Worm (Caenorhabditis elegans): Measurements from ENCODE around the gene srh-239.

Gene srh-239

ce11 chrV:15431322-15432052, 14.1 kb upstream of the srh-239 start:
- TF ChIP-seq aly-2 (tag; optimal IDR thresholded peaks at IDR 0.05), result no peak
- no peak for TF ChIP-seq daf-12 (tag; optimal IDR thresholded peaks at IDR 0.05)
- TF ChIP-seq mdl-1 (tag; optimal IDR thresholded peaks at IDR 0.05), result no peak
- TF ChIP-seq nhr-67 (tag; optimal IDR thresholded peaks at IDR 0.05), result no peak
- TF ChIP-seq lin-15B (tag; optimal IDR thresholded peaks at IDR 0.05), result no peak
- TF ChIP-seq nhr-25 (tag; optimal IDR thresholded peaks at IDR 0.05), result no peak
- TF ChIP-seq nhr-43 (tag; optimal IDR thresholded peaks at IDR 0.05; ENCODE audit: poor library complexity, severe bottlenecking), result no peak
- no peak for TF ChIP-seq ztf-4 (tag; optimal IDR thresholded peaks at IDR 0.05)
- no peak for TF ChIP-seq lin-39 (tag; optimal IDR thresholded peaks at IDR 0.05)
- TF ChIP-seq nhr-237 (tag; optimal IDR thresholded peaks at IDR 0.05), result no peak
- TF ChIP-seq nhr-76 (tag; optimal IDR thresholded peaks at IDR 0.05), result no peak
- TF ChIP-seq lsy-12 (tag; optimal IDR thresholded peaks at IDR 0.05), result no peak
- TF ChIP-seq egl-27 (tag; optimal IDR thresholded peaks at IDR 0.05), result no peak
- TF ChIP-seq fkh-10 (GFP tag; optimal IDR thresholded peaks at IDR 0.05), result no peak

- TF ChIP-seq nhr-67 (tag; optimal IDR thresholded peaks at IDR 0.05), result no peak
- TF ChIP-seq nhr-43 (tag; optimal IDR thresholded peaks at IDR 0.05; ENCODE audit: poor library complexity, severe bottlenecking), result no peak
- TF ChIP-seq pha-4 (tag; optimal IDR thresholded peaks at IDR 0.05), result peak; percentile 90
- TF ChIP-seq tbx-2 (tag; optimal IDR thresholded peaks at IDR 0.05), result no peak
- TF ChIP-seq pqm-1 (tag; optimal IDR thresholded peaks at IDR 0.05), result peak; percentile 86
- no peak for TF ChIP-seq daf-12 (tag; optimal IDR thresholded peaks at IDR 0.05)
- TF ChIP-seq elt-2 (tag; optimal IDR thresholded peaks at IDR 0.05), result peak; percentile 56
- TF ChIP-seq mdl-1 (tag; optimal IDR thresholded peaks at IDR 0.05), result no peak
- TF ChIP-seq eor-1 (tag; optimal IDR thresholded peaks at IDR 0.05), result no peak
- TF ChIP-seq fkh-2 (tag; optimal IDR thresholded peaks at IDR 0.05), result no peak
- no peak for TF ChIP-seq mml-1 (tag; optimal IDR thresholded peaks at IDR 0.05)
Observed at ce11 chrV:15432457-15432856, 13.1 kb upstream of the srh-239 start, which contains the start of gene T26H5.8. TSS of gene T26H5.8 (minus strand) at chrV:15432726.

ce11 chrV:15434647-15435046, 10.9 kb upstream of the srh-239 start:
- TF ChIP-seq nfya-1 (tag; optimal IDR thresholded peaks at IDR 0.05; ENCODE audit: insufficient read depth) (no peak), pha-4 (tag; optimal IDR thresholded peaks at IDR 0.05) (peak; percentile 39), ZK546.5 (tag; optimal IDR thresholded peaks at IDR 0.05) (no peak), nhr-28 (tag; optimal IDR thresholded peaks at IDR 0.05) (no peak), zag-1 (tag; optimal IDR thresholded peaks at IDR 0.05) (no peak), unc-39 (tag; optimal IDR thresholded peaks at IDR 0.05) (no peak), elt-2 (tag; optimal IDR thresholded peaks at IDR 0.05) (peak; percentile 37), pqm-1 (tag; optimal IDR thresholded peaks at IDR 0.05) (peak; percentile 62)

ce11 chrV:15436133-15436532, 9.4 kb upstream of the srh-239 start:
- TF ChIP-seq lin-15B (tag; optimal IDR thresholded peaks at IDR 0.05) (no peak), zag-1 (tag; optimal IDR thresholded peaks at IDR 0.05) (no peak), jun-1 (tag; optimal IDR thresholded peaks at IDR 0.05) (peak; percentile 46), elt-2 (tag; optimal IDR thresholded peaks at IDR 0.05) (peak; percentile 90), pqm-1 (tag; optimal IDR thresholded peaks at IDR 0.05) (peak; percentile 98), nhr-12 (tag; optimal IDR thresholded peaks at IDR 0.05) (no peak)

ce11 chrV:15442384-15442783, 3.2 kb upstream of the srh-239 start:
- TF ChIP-seq nfya-1 (tag; optimal IDR thresholded peaks at IDR 0.05; ENCODE audit: insufficient read depth) (peak; percentile 62), elt-1 (tag; optimal IDR thresholded peaks at IDR 0.05) (no peak)

- no peak for TF ChIP-seq R02D3.7 (tag; optimal IDR thresholded peaks at IDR 0.05)
- no peak for TF ChIP-seq lin-39 (tag; optimal IDR thresholded peaks at IDR 0.05)
- no peak for TF ChIP-seq egl-5 (tag; optimal IDR thresholded peaks at IDR 0.05)
- TF ChIP-seq nhr-12 (tag; optimal IDR thresholded peaks at IDR 0.05), result no peak
- TF ChIP-seq elt-1 (tag; optimal IDR thresholded peaks at IDR 0.05), result no peak
- no peak for TF ChIP-seq ceh-28 (tag; optimal IDR thresholded peaks at IDR 0.05)
- TF ChIP-seq ztf-11 (tag; optimal IDR thresholded peaks at IDR 0.05), result no peak
- no peak for TF ChIP-seq mdl-1 (tag; optimal IDR thresholded peaks at IDR 0.05)
- TF ChIP-seq eor-1 (tag; optimal IDR thresholded peaks at IDR 0.05), result no peak
- TF ChIP-seq nhr-237 (tag; optimal IDR thresholded peaks at IDR 0.05), result no peak
- no peak for TF ChIP-seq elt-3 (tag; optimal IDR thresholded peaks at IDR 0.05)
- TF ChIP-seq ztf-4 (tag; optimal IDR thresholded peaks at IDR 0.05), result no peak
- no peak for TF ChIP-seq nhr-76 (tag; optimal IDR thresholded peaks at IDR 0.05)
Observed at ce11 chrV:15443708-15444107, 1.8 kb upstream of the srh-239 start, which contains the start of gene T26H5.10. TSS of gene T26H5.10 (minus strand) at chrV:15443808.

All from whole organism, L3 larva.